Worm (Caenorhabditis elegans): ENCODE measurements around the gene mct-5.

mct-5 gene

ce11 chrII:7121762-7122292 is 23.4 kb upstream of the mct-5 start, which contains the start of gene F10E7.2:
TSS of gene F10E7.2 (plus strand) at chrII:7122242.
- no peak for TF ChIP-seq nhr-12 (tag; optimal IDR thresholded peaks at IDR 0.05)
- no peak for TF ChIP-seq nhr-47 (tag; optimal IDR thresholded peaks at IDR 0.05)
- TF ChIP-seq ama-1 (optimal IDR thresholded peaks at IDR 0.05), result no peak
- TF ChIP-seq sptf-1 (tag; optimal IDR thresholded peaks at IDR 0.05), result no peak
- no peak for TF ChIP-seq hlh-4 (tag; optimal IDR thresholded peaks at IDR 0.05)
- TF ChIP-seq xbp-1 (tag; optimal IDR thresholded peaks at IDR 0.05), result no peak
- TF ChIP-seq mep-1 (tag; optimal IDR thresholded peaks at IDR 0.05), result no peak
- no peak for TF ChIP-seq sup-37 (GFP tag; optimal IDR thresholded peaks at IDR 0.05)
- no peak for TF ChIP-seq irx-1 (tag; optimal IDR thresholded peaks at IDR 0.05)
- TF ChIP-seq egl-13 (tag; optimal IDR thresholded peaks at IDR 0.05), result no peak
- no peak for TF ChIP-seq blmp-1 (tag; optimal IDR thresholded peaks at IDR 0.05)
- TF ChIP-seq hpl-2 (GFP tag; optimal IDR thresholded peaks at IDR 0.05), result no peak
- no peak for TF ChIP-seq unc-98 (GFP tag; IDR thresholded peaks at IDR 0.05)
- TF ChIP-seq dpl-1 (GFP tag; optimal IDR thresholded peaks at IDR 0.05), result no peak

- TF ChIP-seq hlh-17 (GFP tag; optimal IDR thresholded peaks at IDR 0.05; ENCODE audit: borderline replicate concordance), result no peak
- no peak for TF ChIP-seq mdl-1 (tag; optimal IDR thresholded peaks at IDR 0.05)
- TF ChIP-seq sup-37 (GFP tag; optimal IDR thresholded peaks at IDR 0.05), result no peak
- TF ChIP-seq mab-9 (GFP tag; IDR thresholded peaks at IDR 0.05), result no peak
- no peak for TF ChIP-seq efl-1 (optimal IDR thresholded peaks at IDR 0.05)
- TF ChIP-seq efl-1 (GFP tag; optimal IDR thresholded peaks at IDR 0.05 in 1 of 2), result no peak
- TF ChIP-seq lir-3 (tag; optimal IDR thresholded peaks at IDR 0.05; ENCODE audit: poor library complexity), result no peak
- TF ChIP-seq mep-1 (tag; optimal IDR thresholded peaks at IDR 0.05), result no peak
- TF ChIP-seq F16B12.6 (tag; optimal IDR thresholded peaks at IDR 0.05), result no peak
- no peak for TF ChIP-seq ets-5 (GFP tag; IDR thresholded peaks at IDR 0.05)
- no peak for TF ChIP-seq efl-3 (GFP tag; optimal IDR thresholded peaks at IDR 0.05)
- no peak for TF ChIP-seq unc-86 (tag; optimal IDR thresholded peaks at IDR 0.05)
- no peak for TF ChIP-seq fkh-8 (tag; optimal IDR thresholded peaks at IDR 0.05)
- TF ChIP-seq elt-3 (tag; optimal IDR thresholded peaks at IDR 0.05), result no peak
- TF ChIP-seq ceh-8 (GFP tag; optimal IDR thresholded peaks at IDR 0.05), result no peak
- no peak for TF ChIP-seq mef-2 (tag; optimal IDR thresholded peaks at IDR 0.05)
- no peak for TF ChIP-seq snpc-4 (tag; optimal IDR thresholded peaks at IDR 0.05)
- no peak for TF ChIP-seq lin-35 (GFP tag; optimal IDR thresholded peaks at IDR 0.05)
- TF ChIP-seq irx-1 (tag; optimal IDR thresholded peaks at IDR 0.05), result no peak
- no peak for TF ChIP-seq blmp-1 (tag; optimal IDR thresholded peaks at IDR 0.05)
Measured at ce11 chrII:7119525-7119924, 21.1 kb upstream of the mct-5 start.

ce11 chrII:7116350-7116749 is 18.0 kb upstream of the mct-5 start, which contains the start of gene spon-1:
TSS of gene spon-1 (plus strand) at chrII:7116557.
- TF ChIP-seq grh-1 (GFP tag; IDR thresholded peaks at IDR 0.05) (no peak), nhr-28 (tag; optimal IDR thresholded peaks at IDR 0.05) (no peak), irx-1 (tag; optimal IDR thresholded peaks at IDR 0.05) (no peak), pag-3 (tag; optimal IDR thresholded peaks at IDR 0.05; ENCODE audit: borderline replicate concordance, insufficient read depth) (no peak), fos-1 (tag; optimal IDR thresholded peaks at IDR 0.05) (no peak), dpl-1 (GFP tag; optimal IDR thresholded peaks at IDR 0.05) (no peak), lin-15B (tag; optimal IDR thresholded peaks at IDR 0.05) (no peak), pqm-1 (tag; optimal IDR thresholded peaks at IDR 0.05) (no peak), snu-23 (GFP tag; optimal IDR thresholded peaks at IDR 0.05) (no peak), mdl-1 (tag; optimal IDR thresholded peaks at IDR 0.05) (no peak), skn-1 (tag; optimal IDR thresholded peaks at IDR 0.05) (no peak), swsn-7 (tag; optimal IDR thresholded peaks at IDR 0.05) (no peak), lin-13 (GFP tag; optimal IDR thresholded peaks at IDR 0.05) (no peak)

Measured in whole organism, L1 larva.